Fruit fly (Drosophila melanogaster) whole organism, embryonic: ENCODE results near the gene fiz.

Experiments used
- Abd-B ChIP-seq: fragments of 200-800 bp; sonication (Bioruptor generic); optimal IDR thresholded peaks from 2 replicates; lab custom pipeline; 2018; ENCODE audit warnings: missing biosample characterization, mild to moderate bottlenecking, missing genetic modification characterization, moderate library complexity
- CG10431 ChIP-seq: fragments of 200-800 bp; sonication (Bioruptor generic); optimal IDR thresholded peaks from 3 replicates; lab custom pipeline; 2018; ENCODE audit warnings: missing biosample characterization, mild to moderate bottlenecking, missing genetic modification characterization
- CG11504 ChIP-seq: fragments of 200-800 bp; sonication (Bioruptor generic); optimal IDR thresholded peaks from 3 replicates; lab custom pipeline; 2019; ENCODE audit warnings: missing biosample characterization, mild to moderate bottlenecking, missing genetic modification characterization, moderate library complexity
- CG11696 ChIP-seq: fragments of 200-800 bp; sonication (Bioruptor generic); IDR thresholded peaks from 2 replicates; pipeline ENCODE4 v1.3.6; 2022; ENCODE audit warnings: missing biosample characterization, missing genetic modification characterization
- CG14710 ChIP-seq: fragments of 200-800 bp; sonication (Bioruptor generic); optimal IDR thresholded peaks from 3 replicates; lab custom pipeline; 2019; ENCODE audit warnings: missing biosample characterization, mild to moderate bottlenecking, missing genetic modification characterization, moderate library complexity
- CG15514 ChIP-seq: fragments of 200-800 bp; sonication (Bioruptor generic); optimal IDR thresholded peaks from 3 replicates; lab custom pipeline; 2017; ENCODE audit warnings: missing biosample characterization, missing genetic modification characterization, mild to moderate bottlenecking, moderate library complexity, missing genetic modification reagents
- CG1602 ChIP-seq: fragments of 200-800 bp; sonication (Bioruptor generic); optimal IDR thresholded peaks from 3 replicates; lab custom pipeline; 2016; ENCODE audit warnings: missing biosample characterization, missing genetic modification characterization
- CG17361 ChIP-seq: fragments of 200-800 bp; sonication (Bioruptor generic); IDR thresholded peaks from 3 replicates; pipeline ENCODE4 v1.3.6; 2022; ENCODE audit warnings: missing biosample characterization, missing genetic modification characterization
- CG2678 ChIP-seq: fragments of 200-800 bp; sonication (Bioruptor generic); optimal IDR thresholded peaks from 3 replicates; lab custom pipeline; 2019; ENCODE audit warnings: missing biosample characterization, mild to moderate bottlenecking, missing genetic modification characterization, moderate library complexity
- CG31441 ChIP-seq: fragments of 200-800 bp; sonication (Bioruptor generic); IDR thresholded peaks from 2 replicates; pipeline ENCODE4 v1.3.6; 2022; ENCODE audit warnings: missing biosample characterization, missing genetic modification characterization
- CG3995 ChIP-seq: fragments of 200-800 bp; sonication (Bioruptor generic); optimal IDR thresholded peaks from 3 replicates; lab custom pipeline; 2016; ENCODE audit warnings: missing biosample characterization, missing genetic modification characterization
- CG4282 ChIP-seq: fragments of 200-800 bp; sonication (Bioruptor generic); optimal IDR thresholded peaks from 2 replicates; lab custom pipeline; 2016; ENCODE audit warnings: missing biosample characterization, missing genetic modification characterization
- CG4424 ChIP-seq: fragments of 200-800 bp; sonication (Bioruptor generic); optimal IDR thresholded peaks from 3 replicates; lab custom pipeline; 2016; ENCODE audit warnings: missing biosample characterization, missing genetic modification characterization
- CG5245 ChIP-seq: fragments of 200-800 bp; sonication (Bioruptor generic); optimal IDR thresholded peaks from 3 replicates; lab custom pipeline; 2016; ENCODE audit warnings: missing biosample characterization, missing genetic modification characterization
- CG7271 ChIP-seq: fragments of 200-800 bp; sonication (Bioruptor generic); optimal IDR thresholded peaks from 2 replicates; lab custom pipeline; 2018; ENCODE audit warnings: missing biosample characterization, mild to moderate bottlenecking, missing genetic modification characterization, moderate library complexity
- CG7963 ChIP-seq: fragments of 200-800 bp; sonication (Bioruptor generic); IDR thresholded peaks from 3 replicates; pipeline ENCODE4 v1.3.6; 2022; ENCODE audit warnings: missing biosample characterization, missing genetic modification characterization; ENCODE audit not compliant: partially characterized antibody
- CG8944 ChIP-seq: fragments of 200-800 bp; sonication (Bioruptor generic); optimal IDR thresholded peaks from 3 replicates; lab custom pipeline; 2016; ENCODE audit warnings: missing biosample characterization, missing genetic modification characterization
- CTCF ChIP-seq: fragments of 200-800 bp; sonication (Bioruptor generic); optimal IDR thresholded peaks from 2 replicates; lab custom pipeline; 2017; ENCODE audit warnings: missing biosample characterization, mild to moderate bottlenecking, missing genetic modification characterization, moderate library complexity
- D19A ChIP-seq: fragments of 200-800 bp; optimal IDR thresholded peaks from 3 replicates; lab custom pipeline; 2019; ENCODE audit warnings: missing biosample characterization, mild to moderate bottlenecking, missing genetic modification characterization, moderate library complexity
- Dll ChIP-seq: fragments of 200-800 bp; sonication (Bioruptor generic); IDR thresholded peaks from 4 replicates; pipeline ENCODE4 v1.3.6; 2022; ENCODE audit warnings: missing biosample characterization, missing genetic modification characterization; ENCODE audit not compliant: partially characterized antibody
- Drgx ChIP-seq: fragments of 200-800 bp; sonication (Bioruptor generic); IDR thresholded peaks from 2 replicates; pipeline ENCODE4 v1.3.6; 2022; ENCODE audit warnings: missing biosample characterization, missing genetic modification characterization
- Gsc ChIP-seq: fragments of 200-800 bp; sonication (Bioruptor generic); IDR thresholded peaks from 2 replicates; pipeline ENCODE4 v1.3.6; 2022; ENCODE audit warnings: missing biosample characterization, missing genetic modification characterization
- HLH4C ChIP-seq: fragments of 200-800 bp; sonication (Bioruptor generic); IDR thresholded peaks from 3 replicates; pipeline ENCODE4 v1.3.6; 2022; ENCODE audit warnings: missing biosample characterization, missing genetic modification characterization; ENCODE audit not compliant: partially characterized antibody
- HLH54F ChIP-seq: fragments of 200-800 bp; sonication (Bioruptor generic); optimal IDR thresholded peaks from 3 replicates; lab custom pipeline; 2016; ENCODE audit warnings: missing biosample characterization, missing genetic modification characterization
- Hr39 ChIP-seq: fragments of >200 bp; optimal IDR thresholded peaks from 2 replicates; lab custom pipeline; 2017
- Mad ChIP-seq: fragments of 200-800 bp; sonication (Bioruptor generic); optimal IDR thresholded peaks from 2 replicates; lab custom pipeline; 2016; ENCODE audit warnings: missing biosample characterization, missing genetic modification characterization
- Med ChIP-seq: fragments of 200-800 bp; sonication (Bioruptor generic); peaks from one replicate; lab custom pipeline; 2016; ENCODE audit warnings: missing biosample characterization, missing genetic modification characterization, mild to moderate bottlenecking, inconsistent platforms, moderate library complexity
- Meics ChIP-seq: fragments of 200-800 bp; sonication (Bioruptor generic); optimal IDR thresholded peaks from 2 replicates; lab custom pipeline; 2017; ENCODE audit warnings: missing biosample characterization, mild to moderate bottlenecking, missing genetic modification characterization
- Opbp ChIP-seq: fragments of 200-800 bp; sonication (Bioruptor generic); IDR thresholded peaks from 3 replicates; pipeline ENCODE4 v1.3.6; 2022; ENCODE audit warnings: missing biosample characterization, missing genetic modification characterization; ENCODE audit not compliant: partially characterized antibody
- Sox102F ChIP-seq: fragments of 200-800 bp; sonication (Bioruptor generic); optimal IDR thresholded peaks from 2 replicates; lab custom pipeline; 2018; ENCODE audit warnings: missing biosample characterization, mild to moderate bottlenecking, missing genetic modification characterization, moderate library complexity
- Trl ChIP-seq, 3 experiments: fragments of >200 bp in 2 of 3; fragments of 200-800 bp in 1 of 3; sonication (Bioruptor generic) in 1 of 3; optimal IDR thresholded peaks; 2 replicates in 1 of 3; 3 replicates in 2 of 3; lab custom pipeline; 2016 to 2017; ENCODE audit warnings: missing biosample characterization in 1 of 3, missing genetic modification characterization in 1 of 3
- bsh ChIP-seq, 2 experiments: fragments of 200-800 bp; sonication (Bioruptor generic); optimal IDR thresholded peaks; 2 replicates each; lab custom pipeline; 2017 to 2018; ENCODE audit warnings: mild to moderate bottlenecking in 2 of 2, missing biosample characterization in 2 of 2, missing genetic modification characterization in 2 of 2, moderate library complexity in 1 of 2
- cad ChIP-seq: fragments of >200 bp; optimal IDR thresholded peaks from 2 replicates; lab custom pipeline; 2017; ENCODE audit warnings: missing biosample characterization, missing genetic modification characterization
- eve ChIP-seq, 2 experiments: fragments of >200 bp; optimal IDR thresholded peaks; 2 replicates each; lab custom pipeline; 2017; ENCODE audit warnings: missing biosample characterization in 2 of 2, missing genetic modification characterization in 2 of 2
- fd96Cb ChIP-seq: fragments of 200-800 bp; sonication (Bioruptor generic); optimal IDR thresholded peaks from 2 replicates; lab custom pipeline; 2018; ENCODE audit warnings: missing biosample characterization, mild to moderate bottlenecking, missing genetic modification characterization, moderate library complexity
- ftz-f1 ChIP-seq: fragments of 200-800 bp; sonication (Bioruptor generic); optimal IDR thresholded peaks from 2 replicates; lab custom pipeline; 2016; ENCODE audit warnings: missing biosample characterization, missing genetic modification characterization
- gce ChIP-seq: fragments of 200-800 bp; sonication (Bioruptor generic); IDR thresholded peaks from 3 replicates; pipeline ENCODE4 v1.3.6; 2022; ENCODE audit warnings: missing biosample characterization, missing genetic modification characterization
- gem ChIP-seq: fragments of 200-800 bp; sonication (Bioruptor generic); optimal IDR thresholded peaks from 2 replicates; lab custom pipeline; 2019; ENCODE audit warnings: missing biosample characterization, mild to moderate bottlenecking, missing genetic modification characterization, moderate library complexity
- grau ChIP-seq: fragments of 200-800 bp; optimal IDR thresholded peaks from 3 replicates; lab custom pipeline; 2019; ENCODE audit warnings: missing biosample characterization, mild to moderate bottlenecking, missing genetic modification characterization, moderate library complexity
- hb ChIP-seq: fragments of 200-800 bp; sonication (Bioruptor generic); IDR thresholded peaks from 3 replicates; pipeline ENCODE4 v1.3.6; 2022; ENCODE audit warnings: missing biosample characterization, missing genetic modification characterization; ENCODE audit not compliant: partially characterized antibody
- kni ChIP-seq: fragments of 200-800 bp; sonication (Bioruptor generic); optimal IDR thresholded peaks from 3 replicates; lab custom pipeline; 2017; ENCODE audit warnings: mild to moderate bottlenecking, missing biosample characterization, missing genetic modification reagents, missing genetic modification characterization
- lilli ChIP-seq: fragments of 200-800 bp; sonication (Bioruptor generic); optimal IDR thresholded peaks from 3 replicates; lab custom pipeline; 2016; ENCODE audit warnings: missing biosample characterization, missing genetic modification characterization
- repo ChIP-seq: fragments of 200-800 bp; sonication (Bioruptor generic); optimal IDR thresholded peaks from 2 replicates; lab custom pipeline; 2016; ENCODE audit warnings: missing biosample characterization, missing genetic modification characterization
- rib ChIP-seq: fragments of 200-800 bp; sonication (Bioruptor generic); IDR thresholded peaks from 2 replicates; pipeline ENCODE4 v1.3.6; 2022; ENCODE audit warnings: missing biosample characterization, missing genetic modification characterization
- sens ChIP-seq: fragments of 200-800 bp; sonication (Bioruptor generic); peaks from one replicate; lab custom pipeline; 2016; ENCODE audit warnings: missing biosample characterization, missing genetic modification characterization
- sqz ChIP-seq: fragments of 200-800 bp; sonication (Bioruptor generic); optimal IDR thresholded peaks from 3 replicates; lab custom pipeline; 2018; ENCODE audit warnings: missing biosample characterization, mild to moderate bottlenecking, missing genetic modification characterization
- tup ChIP-seq: fragments of 200-800 bp; sonication (Bioruptor generic); optimal IDR thresholded peaks from 2 replicates; lab custom pipeline; 2016; ENCODE audit warnings: missing biosample characterization, mild to moderate bottlenecking, missing genetic modification characterization, moderate library complexity

The fiz gene

DNA sequence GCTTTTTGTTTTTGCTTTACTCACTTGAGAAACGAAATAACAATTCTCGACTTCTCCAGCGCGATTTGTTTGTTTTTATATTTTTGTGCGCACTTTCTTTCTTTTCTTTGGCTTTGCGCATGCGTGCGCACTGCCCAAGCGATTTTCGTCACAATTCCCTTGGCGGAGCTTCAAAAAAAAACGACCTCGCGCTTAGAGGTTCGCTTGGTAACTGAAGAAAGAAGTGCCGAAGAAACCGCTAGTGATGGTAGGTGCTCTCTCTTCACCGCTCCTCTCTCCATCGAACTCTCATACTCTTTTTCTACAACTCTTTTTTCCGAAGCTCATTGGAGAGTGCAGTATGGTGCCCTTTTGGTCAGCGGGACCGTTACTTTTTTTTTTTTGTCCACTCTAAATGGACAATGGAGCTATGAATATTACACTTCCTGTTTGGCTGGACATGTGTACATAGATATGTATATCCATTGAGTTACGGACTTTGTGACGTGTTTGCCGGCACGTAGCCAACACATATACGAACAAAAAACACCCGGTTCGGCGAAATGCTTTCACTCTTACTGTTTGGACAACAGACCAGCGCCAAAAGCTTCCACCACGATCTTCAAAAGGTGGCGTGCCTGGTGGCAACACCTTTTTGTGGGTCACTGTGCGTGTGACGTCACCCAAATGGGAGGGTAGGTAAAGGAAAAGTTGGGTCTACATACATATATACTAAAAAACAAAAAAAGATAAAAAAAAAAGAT, 13.9 kb upstream of the fiz start, which contains the start of gene CG9503 (continued):
- TF ChIP-seq CG4424 (GFP tag; lab: Kevin White, UChicago) (no peak), HLH4C (GFP tag; lab: Robert Waterston, UW) (no peak), Opbp (GFP tag; lab: Robert Waterston, UW) (no peak), CG14710 (tag; lab: Kevin White, UChicago) (no peak), tup (GFP tag; lab: Kevin White, UChicago) (no peak), sens (no peak), Dll (no peak), CTCF (peak; percentile 21), Abd-B (GFP tag; lab: Kevin White, UChicago) (no peak), grau (tag; lab: Kevin White, UChicago) (no peak), CG4282 (GFP tag; lab: Kevin White, UChicago) (no peak), CG8944 (GFP tag; lab: Kevin White, UChicago) (no peak), Mad (no peak), rib (GFP tag; lab: Robert Waterston, UW) (no peak), CG10431 (GFP tag; lab: Kevin White, UChicago) (no peak), CG7963 (GFP tag; lab: Robert Waterston, UW) (no peak), Trl (optimal IDR thresholded peaks at IDR 0.05; lab: Kevin White, UChicago) (peak in 1 of 2 experiments; percentile 50), Trl (GFP tag; optimal IDR thresholded peaks at IDR 0.05; lab: Kevin White, UChicago) (no peak), gce (GFP tag; lab: Robert Waterston, UW) (no peak), CG5245 (GFP tag; lab: Kevin White, UChicago) (no peak), Gsc (GFP tag; lab: Robert Waterston, UW) (no peak), hb (GFP tag; lab: Robert Waterston, UW) (no peak), Meics (GFP tag; lab: Kevin White, UChicago) (peak; percentile 67), Hr39 (lab: Kevin White, UChicago) (no peak), CG3995 (no peak), CG1602 (GFP tag; lab: Kevin White, UChicago) (no peak), repo (GFP tag; lab: Kevin White, UChicago) (no peak), HLH54F (GFP tag; lab: Kevin White, UChicago) (no peak), Med (GFP tag; lab: Kevin White, UChicago) (peak; percentile 5), CG15514 (GFP tag; lab: Kevin White, UChicago) (no peak), CG11696 (no peak), kni (GFP tag; lab: Kevin White, UChicago) (peak; percentile 60), fd96Cb (tag; lab: Kevin White, UChicago) (no peak), lilli (GFP tag; lab: Kevin White, UChicago) (no peak)

DNA sequence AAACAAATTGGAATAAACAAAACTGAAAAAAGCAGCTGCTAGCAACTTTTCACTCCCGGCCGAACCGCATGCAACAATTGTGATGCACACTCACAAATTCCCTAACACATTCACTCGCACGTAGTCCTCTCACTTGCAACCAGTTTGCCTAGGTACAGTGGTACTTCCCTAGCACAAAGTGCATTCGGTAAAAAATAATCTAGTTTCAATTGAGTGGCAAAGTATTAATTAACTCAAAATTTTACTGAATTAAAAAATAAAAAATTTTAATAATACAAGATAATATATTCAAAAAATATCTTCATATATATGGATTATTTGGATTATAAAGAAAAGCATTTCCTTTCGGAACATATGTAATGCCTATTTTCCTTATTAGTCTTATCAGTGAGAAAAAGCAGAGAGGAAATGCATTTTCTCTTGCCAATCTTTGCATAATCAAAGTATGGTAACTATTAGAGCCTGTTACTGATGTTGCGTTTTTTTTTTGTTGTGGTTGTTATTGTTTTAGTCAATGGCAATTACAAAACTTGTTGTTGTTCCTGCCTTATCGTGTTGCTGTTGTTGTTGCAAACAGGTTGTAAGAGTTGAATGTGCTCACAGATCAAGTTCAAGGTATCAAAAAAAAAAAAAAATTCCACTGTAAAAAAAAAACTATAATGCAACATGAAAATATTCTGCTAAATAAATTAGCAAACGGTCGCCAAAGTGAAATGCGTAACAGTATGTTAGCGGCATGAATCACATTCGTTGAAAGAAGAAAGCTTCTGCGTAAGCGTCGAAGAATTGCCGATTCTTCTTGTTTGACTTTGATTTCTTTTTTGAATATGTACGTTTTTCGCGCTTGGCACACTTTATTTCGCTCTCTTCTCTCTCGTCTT, 13.1 kb upstream of the fiz start:
- TF ChIP-seq eve (GFP tag; optimal IDR thresholded peaks at IDR 0.05; lab: Kevin White, UChicago) (peak in 1 of 2 experiments; percentile 37), cad (GFP tag; lab: Kevin White, UChicago) (no peak), fd96Cb (tag; lab: Kevin White, UChicago) (peak; percentile 0), sqz (GFP tag; lab: Kevin White, UChicago) (peak; percentile 63), CG17361 (GFP tag; lab: Robert Waterston, UW) (0 out of 3 replicates have a peak, but pooled peaks have one; percentile 27), CG11504 (tag; lab: Kevin White, UChicago) (peak; percentile 4), Sox102F (GFP tag; lab: Kevin White, UChicago) (peak; percentile 31), CG2678 (tag; lab: Kevin White, UChicago) (peak; percentile 3), grau (tag; lab: Kevin White, UChicago) (peak; percentile 55), CG7271 (tag; lab: Kevin White, UChicago) (no peak), D19A (tag; lab: Kevin White, UChicago) (peak; percentile 27), CG11696 (no peak), CG31441 (GFP tag; lab: Robert Waterston, UW) (0 out of 2 replicates have a peak, but pooled peaks have one; percentile 14), sens (peak; percentile 75), ftz-f1 (GFP tag; lab: Kevin White, UChicago) (no peak), gem (peak; percentile 26), Drgx (GFP tag; lab: Robert Waterston, UW) (peak; percentile 64), bsh (GFP tag; optimal IDR thresholded peaks at IDR 0.05; lab: Kevin White, UChicago) (peak; percentile 9 to 30)
